Worm (Caenorhabditis elegans): Measurements from ENCODE around the gene urm-1.
A peak's percentile ranks its signal among the peaks of the same experiment; 100 is the strongest.

DNA sequence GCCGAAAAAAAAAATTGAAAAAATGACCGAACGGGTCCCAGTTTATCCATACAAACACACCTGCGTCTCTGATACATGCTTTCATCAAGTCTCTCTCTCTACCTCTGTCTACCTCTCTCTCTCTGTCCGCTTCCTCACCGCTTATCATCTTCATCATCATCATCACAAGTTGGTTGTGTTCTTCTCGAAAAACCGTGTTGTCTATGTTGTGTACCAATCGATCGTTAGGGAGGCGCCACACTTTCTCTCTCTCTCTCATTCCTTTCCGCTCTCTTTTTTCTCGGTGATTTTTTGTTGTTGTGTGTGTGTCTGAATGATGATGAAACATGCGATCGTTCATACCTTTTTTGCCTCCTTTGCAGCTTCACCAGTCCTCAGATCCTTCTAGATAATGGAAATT lies 41.6 kb upstream of the urm-1 start:
- TF ChIP-seq ceh-20 (GFP tag; IDR thresholded peaks at IDR 0.05), result no peak
- TF ChIP-seq mxl-2 (GFP tag; conservative IDR thresholded peaks at IDR 0.05), result no peak
- TF ChIP-seq fkh-10 (GFP tag; optimal IDR thresholded peaks at IDR 0.05), result no peak
- TF ChIP-seq fos-1 (tag; optimal IDR thresholded peaks at IDR 0.05), result no peak
- peak; percentile 59 for TF ChIP-seq ceh-28 (tag; optimal IDR thresholded peaks at IDR 0.05)
- TF ChIP-seq ceh-82 (tag; optimal IDR thresholded peaks at IDR 0.05), result no peak
- peak; percentile 10 for TF ChIP-seq nhr-11 (tag; optimal IDR thresholded peaks at IDR 0.05)
- TF ChIP-seq saeg-2 (GFP tag; IDR thresholded peaks at IDR 0.05), result no peak
- TF ChIP-seq aly-2 (tag; optimal IDR thresholded peaks at IDR 0.05), result no peak
- TF ChIP-seq unc-62 (GFP tag; optimal IDR thresholded peaks at IDR 0.05 in 1 of 2), result peak in 1 of 2 experiments; percentile 25
- TF ChIP-seq unc-62 (tag; optimal IDR thresholded peaks at IDR 0.05), result no peak
- TF ChIP-seq pha-4 (GFP tag; IDR thresholded peaks at IDR 0.05), result no peak
- TF ChIP-seq pha-4 (tag; optimal IDR thresholded peaks at IDR 0.05), result no peak
- no peak for TF ChIP-seq lin-39 (tag; optimal IDR thresholded peaks at IDR 0.05)
- TF ChIP-seq ZK546.5 (tag; optimal IDR thresholded peaks at IDR 0.05), result no peak

Data from whole organism, L4 larva.